Fruit fly (Drosophila melanogaster) whole organism, embryonic: Measurements from ENCODE around the gene Sumo.
A peak's percentile ranks its signal among the peaks of the same experiment; 100 is the strongest.

Experiments used
- Adf1 ChIP-seq: fragments of 200-800 bp; sonication (Bioruptor generic); IDR thresholded peaks from 2 replicates; pipeline ENCODE4 v1.3.6; 2022; ENCODE audit warnings: missing biosample characterization, missing genetic modification characterization
- Atf6 ChIP-seq: fragments of 200-800 bp; sonication (Bioruptor generic); IDR thresholded peaks from 2 replicates; pipeline ENCODE4 v1.3.6; 2022; ENCODE audit warnings: missing biosample characterization, missing genetic modification characterization
- Awh ChIP-seq: fragments of 200-800 bp; sonication (Bioruptor generic); IDR thresholded peaks from 2 replicates; pipeline ENCODE4, ENCODE4 v1.3.6; 2022; ENCODE audit warnings: missing biosample characterization, missing genetic modification characterization
- B-H1 ChIP-seq: fragments of 200-800 bp; sonication (Bioruptor generic); IDR thresholded peaks from 3 replicates; pipeline ENCODE4 v1.3.6; 2022; ENCODE audit warnings: missing biosample characterization, missing genetic modification characterization
- B-H2 ChIP-seq: fragments of 200-800 bp; sonication (Bioruptor generic); optimal IDR thresholded peaks from 2 replicates; lab custom pipeline; 2018; ENCODE audit warnings: missing biosample characterization, mild to moderate bottlenecking, missing genetic modification characterization
- Bgb ChIP-seq: fragments of 200-800 bp; sonication (Bioruptor generic); IDR thresholded peaks from 2 replicates; pipeline ENCODE4 v1.3.6; 2022; ENCODE audit warnings: missing biosample characterization, missing genetic modification characterization; ENCODE audit not compliant: partially characterized antibody
- BtbVII ChIP-seq: fragments of 200-800 bp; sonication (Bioruptor generic); optimal IDR thresholded peaks from 3 replicates; lab custom pipeline; 2017; ENCODE audit warnings: missing biosample characterization, mild to moderate bottlenecking, missing genetic modification characterization
- Bteb2 ChIP-seq: fragments of 200-800 bp; sonication (Bioruptor generic); optimal IDR thresholded peaks from 2 replicates; lab custom pipeline; 2016; ENCODE audit warnings: missing biosample characterization, missing genetic modification characterization
- CG10543 ChIP-seq: fragments of 200-800 bp; sonication (Bioruptor generic); optimal IDR thresholded peaks from 3 replicates; lab custom pipeline; 2017; ENCODE audit warnings: missing biosample characterization, mild to moderate bottlenecking, missing genetic modification characterization, moderate library complexity
- CG11560 ChIP-seq: fragments of 200-800 bp; sonication (Bioruptor generic); IDR thresholded peaks from 3 replicates; pipeline ENCODE4 v1.3.6; 2022; ENCODE audit warnings: missing biosample characterization, missing genetic modification characterization
- CG11723 ChIP-seq: fragments of 200-800 bp; sonication (Bioruptor generic); optimal IDR thresholded peaks from 2 replicates; lab custom pipeline; 2017; ENCODE audit warnings: missing biosample characterization, mild to moderate bottlenecking, missing genetic modification characterization
- CG12071 ChIP-seq: fragments of 200-800 bp; sonication (Bioruptor generic); optimal IDR thresholded peaks from 3 replicates; lab custom pipeline; 2018; ENCODE audit warnings: missing biosample characterization, mild to moderate bottlenecking, missing genetic modification characterization
- CG12391 ChIP-seq: fragments of 200-800 bp; sonication (Bioruptor generic); optimal IDR thresholded peaks from 3 replicates; lab custom pipeline; 2018; ENCODE audit warnings: missing biosample characterization, mild to moderate bottlenecking, missing genetic modification characterization, moderate library complexity
- CG12744 ChIP-seq: fragments of 200-800 bp; sonication (Bioruptor generic); optimal IDR thresholded peaks from 2 replicates; lab custom pipeline; 2016; ENCODE audit warnings: missing biosample characterization, missing genetic modification characterization
- CG14014 ChIP-seq: fragments of 200-800 bp; sonication (Bioruptor generic); IDR thresholded peaks from 2 replicates; pipeline ENCODE4 v1.3.6; 2022; ENCODE audit warnings: missing biosample characterization, missing genetic modification characterization
- CG14965 ChIP-seq: fragments of 200-800 bp; sonication (Bioruptor generic); optimal IDR thresholded peaks from 2 replicates; lab custom pipeline; 2016; ENCODE audit warnings: missing biosample characterization, missing genetic modification characterization, borderline replicate concordance
- CG16863 ChIP-seq: fragments of 200-800 bp; sonication (Bioruptor generic); optimal IDR thresholded peaks from 3 replicates; lab custom pipeline; 2016; ENCODE audit warnings: missing biosample characterization, missing genetic modification characterization
- CG17568 ChIP-seq: fragments of 200-800 bp; sonication (Bioruptor generic); optimal IDR thresholded peaks from 2 replicates; lab custom pipeline; 2018; ENCODE audit warnings: missing biosample characterization, mild to moderate bottlenecking, missing genetic modification characterization, moderate library complexity
- CG18011 ChIP-seq: fragments of 200-800 bp; sonication (Bioruptor generic); optimal IDR thresholded peaks from 2 replicates; lab custom pipeline; 2017; ENCODE audit warnings: missing biosample characterization, missing genetic modification characterization, mild to moderate bottlenecking, moderate library complexity, missing genotype
- CG7271 ChIP-seq: fragments of 200-800 bp; sonication (Bioruptor generic); optimal IDR thresholded peaks from 2 replicates; lab custom pipeline; 2018; ENCODE audit warnings: missing biosample characterization, mild to moderate bottlenecking, missing genetic modification characterization, moderate library complexity
- CHES-1-like ChIP-seq: fragments of 200-800 bp; sonication (Bioruptor generic); optimal IDR thresholded peaks from 2 replicates; lab custom pipeline; 2016; ENCODE audit warnings: missing biosample characterization, missing genetic modification characterization
- Fer2 ChIP-seq: fragments of 200-800 bp; sonication (Bioruptor generic); optimal IDR thresholded peaks from 2 replicates; lab custom pipeline; 2018; ENCODE audit warnings: missing biosample characterization, mild to moderate bottlenecking, missing genetic modification characterization, moderate library complexity
- Hmx ChIP-seq: fragments of 200-800 bp; sonication (Bioruptor generic); optimal IDR thresholded peaks from 2 replicates; lab custom pipeline; 2016; ENCODE audit warnings: missing biosample characterization, missing genetic modification characterization
- Hr78 ChIP-seq, 2 experiments: fragments of 200-800 bp in 1 of 2; fragments of >200 bp in 1 of 2; sonication (Bioruptor generic) in 1 of 2; optimal IDR thresholded peaks; 2 replicates each; lab custom pipeline; 2017 to 2019; ENCODE audit warnings: missing biosample characterization in 2 of 2, missing genetic modification characterization in 2 of 2, mild to moderate bottlenecking in 1 of 2, moderate library complexity in 1 of 2
- Mad ChIP-seq: fragments of 200-800 bp; sonication (Bioruptor generic); optimal IDR thresholded peaks from 2 replicates; lab custom pipeline; 2016; ENCODE audit warnings: missing biosample characterization, missing genetic modification characterization
- Mes4 ChIP-seq: fragments of 200-800 bp; sonication (Bioruptor generic); optimal IDR thresholded peaks from 2 replicates; lab custom pipeline; 2016; ENCODE audit warnings: missing biosample characterization, missing genetic modification characterization
- NFAT ChIP-seq: fragments of 200-800 bp; sonication (Bioruptor generic); IDR thresholded peaks from 2 replicates; pipeline ENCODE4 v1.3.6; 2022; ENCODE audit warnings: missing biosample characterization, missing genetic modification characterization
- Nf-YB ChIP-seq: fragments of 200-800 bp; sonication (Bioruptor generic); optimal IDR thresholded peaks from 3 replicates; lab custom pipeline; 2019; ENCODE audit warnings: missing biosample characterization, mild to moderate bottlenecking, missing genetic modification characterization, moderate library complexity
- Usf ChIP-seq: fragments of 200-800 bp; sonication (Bioruptor generic); optimal IDR thresholded peaks from 2 replicates; lab custom pipeline; 2017; ENCODE audit warnings: missing genotype, missing biosample characterization, missing genetic modification characterization
- ase ChIP-seq: fragments of 200-800 bp; sonication (Bioruptor generic); IDR thresholded peaks from 3 replicates; pipeline ENCODE4 v1.3.6; 2022; ENCODE audit warnings: missing biosample characterization, missing genetic modification characterization
- bbx ChIP-seq: fragments of 200-800 bp; sonication (Bioruptor generic); IDR thresholded peaks from 2 replicates; pipeline ENCODE4 v1.3.6; 2022; ENCODE audit warnings: missing biosample characterization, missing genetic modification characterization; ENCODE audit not compliant: partially characterized antibody
- crc ChIP-seq: fragments of 200-800 bp; sonication (Bioruptor generic); optimal IDR thresholded peaks from 2 replicates; lab custom pipeline; 2016; ENCODE audit warnings: missing biosample characterization, missing genetic modification characterization
- danr ChIP-seq: fragments of 200-800 bp; sonication (Bioruptor generic); IDR thresholded peaks from 2 replicates; pipeline ENCODE4 v1.3.6; 2022; ENCODE audit warnings: missing biosample characterization, missing genetic modification characterization
- dm ChIP-seq: fragments of 200-800 bp; sonication (Bioruptor generic); optimal IDR thresholded peaks from 3 replicates; lab custom pipeline; 2016; ENCODE audit warnings: missing biosample characterization, missing genetic modification characterization
- exex ChIP-seq: fragments of 200-800 bp; sonication (Bioruptor generic); optimal IDR thresholded peaks from 4 replicates; lab custom pipeline; 2018; ENCODE audit warnings: missing biosample characterization, mild to moderate bottlenecking, missing genetic modification characterization, moderate library complexity
- fu2 ChIP-seq: fragments of 200-800 bp; sonication (Bioruptor generic); optimal IDR thresholded peaks from 2 replicates; lab custom pipeline; 2016; ENCODE audit warnings: missing biosample characterization, missing genetic modification characterization
- gem ChIP-seq: fragments of 200-800 bp; sonication (Bioruptor generic); optimal IDR thresholded peaks from 2 replicates; lab custom pipeline; 2019; ENCODE audit warnings: missing biosample characterization, mild to moderate bottlenecking, missing genetic modification characterization, moderate library complexity
- grn ChIP-seq: fragments of 200-800 bp; sonication (Bioruptor generic); optimal IDR thresholded peaks from 3 replicates; lab custom pipeline; 2017; ENCODE audit warnings: missing biosample characterization, missing genetic modification characterization
- ind ChIP-seq: fragments of 200-800 bp; sonication (Bioruptor generic); optimal IDR thresholded peaks from 3 replicates; lab custom pipeline; 2016; ENCODE audit warnings: missing biosample characterization, missing genetic modification characterization
- lilli ChIP-seq: fragments of 200-800 bp; sonication (Bioruptor generic); optimal IDR thresholded peaks from 3 replicates; lab custom pipeline; 2016; ENCODE audit warnings: missing biosample characterization, missing genetic modification characterization
- lov ChIP-seq, 2 experiments: fragments of 200-800 bp in 1 of 2; fragments of >200 bp in 1 of 2; sonication (Bioruptor generic) in 1 of 2; IDR thresholded peaks in 1 of 2; optimal IDR thresholded peaks in 1 of 2; 2 replicates in 1 of 2; 3 replicates in 1 of 2; pipeline versions ENCODE4 v1.3.6 to Lab custom; 2017 to 2022; ENCODE audit warnings: missing biosample characterization in 1 of 2, missing genetic modification characterization in 1 of 2
- luna ChIP-seq: fragments of 200-800 bp; sonication (Bioruptor generic); optimal IDR thresholded peaks from 2 replicates; lab custom pipeline; 2016; ENCODE audit warnings: missing biosample characterization, missing genetic modification characterization
- nerfin-1 ChIP-seq: fragments of 200-800 bp; sonication (Bioruptor generic); optimal IDR thresholded peaks from 3 replicates; lab custom pipeline; 2019; ENCODE audit warnings: missing biosample characterization, mild to moderate bottlenecking, missing genetic modification characterization, moderate library complexity
- odd ChIP-seq: fragments of 200-800 bp; sonication (Bioruptor generic); optimal IDR thresholded peaks from 2 replicates; lab custom pipeline; 2017; ENCODE audit warnings: missing biosample characterization, mild to moderate bottlenecking, missing genetic modification characterization
- run ChIP-seq: fragments of 200-800 bp; sonication (Bioruptor generic); optimal IDR thresholded peaks from 3 replicates; lab custom pipeline; 2018; ENCODE audit warnings: missing biosample characterization, mild to moderate bottlenecking, missing genetic modification characterization
- sc ChIP-seq, 3 experiments: fragments of >200 bp in 2 of 3; fragments of 200-800 bp in 1 of 3; sonication (Bioruptor generic) in 1 of 3; optimal IDR thresholded peaks; 2 replicates in 2 of 3; 3 replicates in 1 of 3; lab custom pipeline; 2017; ENCODE audit warnings: mild to moderate bottlenecking in 1 of 3, missing biosample characterization in 1 of 3, missing genetic modification characterization in 1 of 3, missing genetic modification reagents in 1 of 3
- sens-2 ChIP-seq: fragments of 200-800 bp; sonication (Bioruptor generic); IDR thresholded peaks from 2 replicates; pipeline ENCODE4 v1.3.6; 2022; ENCODE audit warnings: missing biosample characterization, missing genetic modification characterization
- sqz ChIP-seq: fragments of 200-800 bp; sonication (Bioruptor generic); optimal IDR thresholded peaks from 3 replicates; lab custom pipeline; 2018; ENCODE audit warnings: missing biosample characterization, mild to moderate bottlenecking, missing genetic modification characterization
- tgo ChIP-seq: fragments of 200-800 bp; sonication (Bioruptor generic); IDR thresholded peaks from 3 replicates; pipeline ENCODE4 v1.3.6; 2022; ENCODE audit warnings: missing biosample characterization, missing genetic modification characterization
- tll ChIP-seq, 2 experiments: fragments of 200-800 bp in 1 of 2; fragments of >200 bp in 1 of 2; sonication (Bioruptor generic) in 1 of 2; optimal IDR thresholded peaks; 2 replicates each; lab custom pipeline; 2017 to 2019; ENCODE audit warnings: missing biosample characterization in 2 of 2, missing genetic modification characterization in 2 of 2, mild to moderate bottlenecking in 1 of 2, moderate library complexity in 1 of 2

The Sumo gene

DNA sequence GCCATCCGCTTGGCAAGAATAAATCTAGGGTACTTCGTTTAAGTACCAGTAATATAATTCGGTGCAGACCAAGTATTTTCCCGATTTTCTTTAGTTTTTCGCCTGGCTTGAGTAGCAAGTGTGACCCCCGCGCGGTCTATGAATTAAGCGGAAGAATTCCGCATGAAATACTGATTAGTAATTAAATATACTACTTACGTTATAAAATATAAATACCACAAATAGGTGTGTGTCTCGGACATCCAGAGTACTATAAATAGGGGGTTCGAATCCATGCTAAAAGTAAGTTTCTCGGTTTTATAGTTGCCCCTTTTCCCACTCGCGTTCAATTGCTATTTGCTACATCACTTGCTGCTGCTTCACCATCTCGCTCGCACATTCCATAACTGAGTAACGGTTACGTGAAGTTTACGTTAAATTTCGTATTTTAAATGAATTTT is 4.2 kb upstream of the Sumo start, which contains the start of gene snRNP-U1-70K (continued):
- TF ChIP-seq CG18011 (GFP tag; lab: Kevin White, UChicago) (peak; percentile 98), Bgb (GFP tag; lab: Robert Waterston, UW) (peak; percentile 65), Mad (GFP tag; lab: Kevin White, UChicago) (peak; percentile 43), CG12391 (tag; lab: Kevin White, UChicago) (peak; percentile 45), crc (GFP tag; lab: Kevin White, UChicago) (no peak), B-H1 (no peak), CG12071 (no peak), gem (no peak), grn (no peak), CG14965 (GFP tag; lab: Kevin White, UChicago) (no peak), Awh (GFP tag; lab: Robert Waterston, UW) (peak; percentile 33; the same call in 1 of the 2 replicates), dm (GFP tag; lab: Kevin White, UChicago) (no peak), sc (optimal IDR thresholded peaks at IDR 0.05; lab: Kevin White, UChicago) (no peak), sc (GFP tag; optimal IDR thresholded peaks at IDR 0.05; lab: Kevin White, UChicago) (no peak), exex (tag; lab: Kevin White, UChicago) (no peak), ase (no peak), Nf-YB (GFP tag; lab: Kevin White, UChicago) (no peak), CG14014 (GFP tag; lab: Robert Waterston, UW) (no peak), CHES-1-like (GFP tag; lab: Kevin White, UChicago) (no peak), Fer2 (no peak), Adf1 (GFP tag; lab: Robert Waterston, UW) (peak; percentile 55), tll (GFP tag; optimal IDR thresholded peaks at IDR 0.05; lab: Kevin White, UChicago) (no peak), CG12744 (no peak), bbx (peak; percentile 10), lilli (GFP tag; lab: Kevin White, UChicago) (peak; percentile 40), run (tag; lab: Kevin White, UChicago) (no peak), CG11723 (no peak), danr (GFP tag; lab: Robert Waterston, UW) (no peak), Atf6 (GFP tag; lab: Robert Waterston, UW) (no peak), luna (GFP tag; lab: Kevin White, UChicago) (no peak), Usf (GFP tag; lab: Kevin White, UChicago) (no peak), CG11560 (tag; lab: Robert Waterston, UW) (no peak), odd (no peak), CG16863 (GFP tag; lab: Kevin White, UChicago) (no peak), Mes4 (GFP tag; lab: Kevin White, UChicago) (no peak), NFAT (GFP tag; lab: Robert Waterston, UW) (0 out of 2 replicates have a peak, but pooled peaks have one; percentile 23), CG17568 (GFP tag; lab: Kevin White, UChicago) (no peak), BtbVII (no peak), CG7271 (no peak), B-H2 (GFP tag; lab: Kevin White, UChicago) (no peak), lov (optimal IDR thresholded peaks at IDR 0.05; lab: Kevin White, UChicago) (no peak), lov (GFP tag; IDR thresholded peaks at IDR 0.05; lab: Robert Waterston, UW) (no peak), fu2 (GFP tag; lab: Kevin White, UChicago) (no peak), sens-2 (GFP tag; lab: Robert Waterston, UW) (no peak), nerfin-1 (tag; lab: Kevin White, UChicago) (peak; percentile 87), ind (GFP tag; lab: Kevin White, UChicago) (no peak), Bteb2 (no peak), CG10543 (GFP tag; lab: Kevin White, UChicago) (no peak), tgo (GFP tag; lab: Robert Waterston, UW) (no peak), Hr78 (GFP tag; optimal IDR thresholded peaks at IDR 0.05; lab: Kevin White, UChicago) (no peak), Hmx (GFP tag; lab: Kevin White, UChicago) (no peak), sqz (no peak)
